Worm (Caenorhabditis elegans): ENCODE results near the gene F17C11.13.

F17C11.13 gene

ce11 chrV:10965501-10965900 is 9.8 kb downstream of the F17C11.13 start, which contains the start of the genes ctf-4 and eef-1G (continued):
- no peak for TF ChIP-seq die-1 (tag; optimal IDR thresholded peaks at IDR 0.05)
- TF ChIP-seq nfya-2 (GFP tag; IDR thresholded peaks at IDR 0.05), result no peak
- peak; percentile 94 for TF ChIP-seq rcor-1 (GFP tag; IDR thresholded peaks at IDR 0.05)
- TF ChIP-seq mcd-1 (GFP tag; IDR thresholded peaks at IDR 0.05), result peak; percentile 98
- 0 out of 2 replicates have a peak, but pooled peaks have one; percentile 52 for TF ChIP-seq egl-18 (GFP tag; IDR thresholded peaks at IDR 0.05)
- peak; percentile 95 for TF ChIP-seq Y53G8AR.9 (GFP tag; conservative IDR thresholded peaks at IDR 0.05)
- TF ChIP-seq Y67H2A.10 (GFP tag; conservative IDR thresholded peaks at IDR 0.05), result 0 out of 2 replicates have a peak, but pooled peaks have one; percentile 32
- TF ChIP-seq hlh-26 (GFP tag; conservative IDR thresholded peaks at IDR 0.05), result no peak
- peak; percentile 82 for TF ChIP-seq D2030.7 (GFP tag; IDR thresholded peaks at IDR 0.05)
- TF ChIP-seq ceh-91 (GFP tag; IDR thresholded peaks at IDR 0.05), result peak; percentile 83
- TF ChIP-seq ztf-3 (GFP tag; optimal IDR thresholded peaks at IDR 0.05), result peak; percentile 36
- TF ChIP-seq nhr-90 (tag; optimal IDR thresholded peaks at IDR 0.05), result peak; percentile 52
- peak; percentile 83; the same call in 1 of the 2 replicates for TF ChIP-seq Y95B8A.8 (GFP tag; IDR thresholded peaks at IDR 0.05)
- TF ChIP-seq dox-1 (GFP tag; IDR thresholded peaks at IDR 0.05), result peak; percentile 97
- TF ChIP-seq madf-10 (tag; optimal IDR thresholded peaks at IDR 0.05), result peak; percentile 69
- TF ChIP-seq egl-44 (GFP tag; IDR thresholded peaks at IDR 0.05), result peak; percentile 80; the same call in 1 of the 2 replicates
- TF ChIP-seq cebp-2 (GFP tag; IDR thresholded peaks at IDR 0.05), result 0 out of 2 replicates have a peak, but pooled peaks have one; percentile 62
- TF ChIP-seq K11D2.4 (GFP tag; IDR thresholded peaks at IDR 0.05), result peak; percentile 90
- peak; percentile 88 for TF ChIP-seq snpc-1.3 (tag; optimal IDR thresholded peaks at IDR 0.05; ENCODE audit: insufficient read depth)
- TF ChIP-seq hmg-20 (GFP tag; IDR thresholded peaks at IDR 0.05), result 0 out of 2 replicates have a peak, but pooled peaks have one; percentile 49
- TF ChIP-seq F57C9.4 (tag; optimal IDR thresholded peaks at IDR 0.05), result no peak
- 0 out of 2 replicates have a peak, but pooled peaks have one; percentile 7 for TF ChIP-seq aptf-2 (GFP tag; conservative IDR thresholded peaks at IDR 0.05)
- peak; percentile 93 for TF ChIP-seq ceh-27 (GFP tag; optimal IDR thresholded peaks at IDR 0.05)
- TF ChIP-seq T07F8.4 (tag; optimal IDR thresholded peaks at IDR 0.05), result peak; percentile 14
- TF ChIP-seq atf-7 (tag; optimal IDR thresholded peaks at IDR 0.05), result peak; percentile 83
- TF ChIP-seq lsy-27 (tag; optimal IDR thresholded peaks at IDR 0.05; ENCODE audit: borderline replicate concordance, insufficient read depth), result no peak
- TF ChIP-seq ztf-6 (GFP tag; IDR thresholded peaks at IDR 0.05), result peak; percentile 71; the same call in 1 of the 2 replicates
- TF ChIP-seq repo-1 (tag; optimal IDR thresholded peaks at IDR 0.05), result peak; percentile 75
- no peak for TF ChIP-seq mxl-1 (tag; optimal IDR thresholded peaks at IDR 0.05)
- peak; percentile 97 for TF ChIP-seq F23B12.7 (tag; optimal IDR thresholded peaks at IDR 0.05; ENCODE audit: insufficient read depth)
- no peak for TF ChIP-seq F55B11.4 (tag; optimal IDR thresholded peaks at IDR 0.05; ENCODE audit: borderline replicate concordance, insufficient read depth)
- no peak for TF ChIP-seq ztf-22 (GFP tag; optimal IDR thresholded peaks at IDR 0.05)
- peak; percentile 74 for TF ChIP-seq F33H1.4 (GFP tag; IDR thresholded peaks at IDR 0.05)
- peak; percentile 95 for TF ChIP-seq lin-54 (GFP tag; optimal IDR thresholded peaks at IDR 0.05)
- TF ChIP-seq unc-62 (GFP tag; optimal IDR thresholded peaks at IDR 0.05), result peak; percentile 40

- TF ChIP-seq die-1 (tag; optimal IDR thresholded peaks at IDR 0.05) (no peak), let-607 (tag; optimal IDR thresholded peaks at IDR 0.05) (no peak), nfyb-1 (GFP tag; IDR thresholded peaks at IDR 0.05) (0 out of 2 replicates have a peak, but pooled peaks have one; percentile 23), madf-3 (GFP tag; IDR thresholded peaks at IDR 0.05) (peak; percentile 14; the same call in 1 of the 2 replicates), mel-28 (tag; optimal IDR thresholded peaks at IDR 0.05; ENCODE audit: borderline replicate concordance) (no peak), mes-4 (tag; optimal IDR thresholded peaks at IDR 0.05) (no peak), tbp1 (GFP tag; optimal IDR thresholded peaks at IDR 0.05) (no peak), snpc-1.3 (tag; optimal IDR thresholded peaks at IDR 0.05; ENCODE audit: insufficient read depth) (no peak), aptf-3 (GFP tag; IDR thresholded peaks at IDR 0.05) (no peak), aptf-2 (GFP tag; conservative IDR thresholded peaks at IDR 0.05) (no peak), lag-1 (GFP tag; IDR thresholded peaks at IDR 0.05) (0 out of 2 replicates have a peak, but pooled peaks have one; percentile 21), pha-4 (tag; optimal IDR thresholded peaks at IDR 0.05) (no peak), hsf-1 (GFP tag; IDR thresholded peaks at IDR 0.05) (peak; percentile 46; the same call in 1 of the 2 replicates), egl-18 (GFP tag; IDR thresholded peaks at IDR 0.05) (no peak), snpc-4 (GFP tag; optimal IDR thresholded peaks at IDR 0.05) (no peak), snpc-4 (tag; optimal IDR thresholded peaks at IDR 0.05) (peak in 1 of 4 experiments; percentile 54), F39B2.1 (GFP tag; IDR thresholded peaks at IDR 0.05) (no peak)
Measured at ce11 chrV:10966874-10967273, 11.2 kb downstream of the F17C11.13 start.
